Worm (Caenorhabditis elegans): ENCODE data around the gene fbxb-92.

Gene fbxb-92

DNA sequence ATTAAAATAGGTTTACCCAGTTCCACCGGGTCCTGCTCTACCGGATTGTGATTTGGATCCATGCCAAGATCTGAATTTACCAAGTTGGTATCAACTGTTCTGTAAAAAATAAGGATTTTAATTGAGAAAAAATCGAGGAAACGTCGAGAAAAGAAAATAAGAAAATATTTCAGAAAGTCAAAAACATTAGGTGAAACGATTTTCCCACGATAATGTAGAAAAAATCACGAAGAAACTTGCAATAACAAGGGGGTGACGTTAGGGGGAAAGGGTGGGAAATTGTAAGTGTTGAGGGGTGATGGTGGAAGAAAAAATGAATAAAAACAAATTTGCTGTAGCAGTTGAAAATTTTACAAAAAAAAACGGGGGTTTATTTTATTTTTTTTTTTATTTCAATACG, 25.8 kb upstream of the fbxb-92 start, which contains the start of gene T24E12.10:
TSS of gene T24E12.10 (minus strand) at position 101 of the 400 bp plus-strand sequence.
- TF ChIP-seq F22D6.2 (tag; optimal IDR thresholded peaks at IDR 0.05) (no peak), Y95B8A.8 (GFP tag; IDR thresholded peaks at IDR 0.05) (no peak), K11D2.4 (GFP tag; IDR thresholded peaks at IDR 0.05) (no peak), ccch-3 (GFP tag; optimal IDR thresholded peaks at IDR 0.05) (no peak), lir-1 (GFP tag; conservative IDR thresholded peaks at IDR 0.05) (no peak), snpc-1.1 (tag; optimal IDR thresholded peaks at IDR 0.05; ENCODE audit: insufficient read depth) (no peak), F57A8.1 (GFP tag; optimal IDR thresholded peaks at IDR 0.05) (no peak), dpl-1 (GFP tag; optimal IDR thresholded peaks at IDR 0.05) (no peak), ceh-58 (GFP tag; IDR thresholded peaks at IDR 0.05) (no peak), hmg-1.2 (GFP tag; IDR thresholded peaks at IDR 0.05) (no peak), somi-1 (GFP tag; optimal IDR thresholded peaks at IDR 0.05) (no peak), madf-3 (GFP tag; IDR thresholded peaks at IDR 0.05) (no peak), aptf-2 (GFP tag; conservative IDR thresholded peaks at IDR 0.05) (no peak), F52B5.7 (tag; optimal IDR thresholded peaks at IDR 0.05) (no peak), tbx-9 (tag; optimal IDR thresholded peaks at IDR 0.05; ENCODE audit: borderline replicate concordance) (no peak), snpc-1.3 (tag; optimal IDR thresholded peaks at IDR 0.05; ENCODE audit: insufficient read depth) (no peak), ceh-79 (tag; optimal IDR thresholded peaks at IDR 0.05) (no peak), T26A5.8 (tag; optimal IDR thresholded peaks at IDR 0.05) (no peak)

ce11 chrII:3771640-3772039, 24.3 kb upstream of the fbxb-92 start:
- TF ChIP-seq nhr-27 (tag; optimal IDR thresholded peaks at IDR 0.05), result no peak
- TF ChIP-seq attf-5 (GFP tag; optimal IDR thresholded peaks at IDR 0.05), result no peak
- TF ChIP-seq pbrm-1 (GFP tag; IDR thresholded peaks at IDR 0.05), result no peak
- no peak for TF ChIP-seq let-607 (tag; optimal IDR thresholded peaks at IDR 0.05)
- no peak for TF ChIP-seq attf-3 (GFP tag; conservative IDR thresholded peaks at IDR 0.05)
- TF ChIP-seq egrh-3 (GFP tag; IDR thresholded peaks at IDR 0.05), result no peak
- no peak for TF ChIP-seq ztf-26 (tag; optimal IDR thresholded peaks at IDR 0.05)
- no peak for TF ChIP-seq ccch-3 (GFP tag; optimal IDR thresholded peaks at IDR 0.05)
- TF ChIP-seq madf-8 (GFP tag; conservative IDR thresholded peaks at IDR 0.05), result no peak
- TF ChIP-seq T26A5.8 (tag; optimal IDR thresholded peaks at IDR 0.05), result no peak
- no peak for TF ChIP-seq die-1 (tag; optimal IDR thresholded peaks at IDR 0.05)
- no peak for TF ChIP-seq nfya-1 (tag; optimal IDR thresholded peaks at IDR 0.05; ENCODE audit: borderline replicate concordance, insufficient read depth)
- TF ChIP-seq K11D2.4 (GFP tag; IDR thresholded peaks at IDR 0.05), result no peak

- TF ChIP-seq lin-54 (GFP tag; optimal IDR thresholded peaks at IDR 0.05), result no peak
- TF ChIP-seq Y53F4B.3 (GFP tag; IDR thresholded peaks at IDR 0.05), result no peak
- no peak for TF ChIP-seq madf-10 (tag; optimal IDR thresholded peaks at IDR 0.05)
- TF ChIP-seq cebp-2 (GFP tag; IDR thresholded peaks at IDR 0.05), result no peak
- no peak for TF ChIP-seq hrde-1 (tag; optimal IDR thresholded peaks at IDR 0.05; ENCODE audit: borderline replicate concordance)
- no peak for TF ChIP-seq efl-1 (GFP tag; optimal IDR thresholded peaks at IDR 0.05)
- TF ChIP-seq bed-2 (GFP tag; IDR thresholded peaks at IDR 0.05), result no peak
- TF ChIP-seq F37B4.10 (GFP tag; IDR thresholded peaks at IDR 0.05), result no peak
- TF ChIP-seq madf-6 (GFP tag; IDR thresholded peaks at IDR 0.05), result no peak
- no peak for TF ChIP-seq lir-1 (GFP tag; conservative IDR thresholded peaks at IDR 0.05)
- no peak for TF ChIP-seq unc-130 (GFP tag; optimal IDR thresholded peaks at IDR 0.05)
- TF ChIP-seq ceh-79 (tag; optimal IDR thresholded peaks at IDR 0.05), result no peak
- TF ChIP-seq snpc-1.3 (tag; optimal IDR thresholded peaks at IDR 0.05; ENCODE audit: insufficient read depth), result no peak
- no peak for TF ChIP-seq F52B5.7 (tag; optimal IDR thresholded peaks at IDR 0.05)
- no peak for TF ChIP-seq T26A5.8 (tag; optimal IDR thresholded peaks at IDR 0.05)
Measured at ce11 chrII:3764486-3764885, 17.2 kb upstream of the fbxb-92 start, which contains the start of gene srx-112. TSS of gene srx-112 (minus strand) at chrII:3764586.
